Fruit fly (Drosophila melanogaster) whole organism: ENCODE results near the gene Sfp24Ba.

Source experiments
- CG8478 ChIP-seq: fragments of >200 bp; optimal IDR thresholded peaks from 2 replicates; lab custom pipeline; 2018; ENCODE audit warnings: inconsistent platforms
- Dll ChIP-seq: fragments of >200 bp; optimal IDR thresholded peaks from 2 replicates; lab custom pipeline; 2017

dm6 chr2L:3647521-3648172 is 20.7 kb downstream of the Sfp24Ba start:
- TF ChIP-seq Dll (no peak), CG8478 (no peak)
